Fruit fly (Drosophila melanogaster): ENCODE results near the gene Surf4.

Surf4 gene

dm6 chr3R:15330472-15330871 lies 15.5 kb downstream of the Surf4 start, which contains the start of gene mRpL9 (continued):
- TF ChIP-seq Dref (GFP tag; IDR thresholded peaks at IDR 0.05) (peak; percentile 29; the same call in 1 of the 2 replicates), CG9437 (GFP tag; optimal IDR thresholded peaks at IDR 0.05) (peak; percentile 90), CG11247 (GFP tag; IDR thresholded peaks at IDR 0.05) (no peak), CG14710 (tag; optimal IDR thresholded peaks at IDR 0.05) (peak; percentile 64), CG2199 (GFP tag; IDR thresholded peaks at IDR 0.05) (no peak), CG4424 (GFP tag; optimal IDR thresholded peaks at IDR 0.05) (no peak), slp2 (GFP tag; optimal IDR thresholded peaks at IDR 0.05) (no peak), CG31441 (GFP tag; IDR thresholded peaks at IDR 0.05) (peak; percentile 98), Fer3 (tag; optimal IDR thresholded peaks at IDR 0.05) (peak; percentile 35), CG5180 (GFP tag; optimal IDR thresholded peaks at IDR 0.05) (no peak), trem (tag; optimal IDR thresholded peaks at IDR 0.05) (peak; percentile 67), pros (GFP tag; optimal IDR thresholded peaks at IDR 0.05) (no peak), CG13424 (tag; optimal IDR thresholded peaks at IDR 0.05) (peak; percentile 22), nerfin-1 (tag; optimal IDR thresholded peaks at IDR 0.05) (peak; percentile 20), CG13296 (GFP tag; optimal IDR thresholded peaks at IDR 0.05) (no peak), sob (GFP tag; IDR thresholded peaks at IDR 0.05) (peak; percentile 43; the same call in 1 of the 2 replicates), CG8765 (GFP tag; IDR thresholded peaks at IDR 0.05) (no peak), az2 (GFP tag; optimal IDR thresholded peaks at IDR 0.05) (no peak), CG34376 (GFP tag; optimal IDR thresholded peaks at IDR 0.05) (no peak), CG2678 (tag; optimal IDR thresholded peaks at IDR 0.05) (no peak), ara (GFP tag; IDR thresholded peaks at IDR 0.05) (no peak), D19A (tag; optimal IDR thresholded peaks at IDR 0.05) (no peak), bab2 (GFP tag; optimal IDR thresholded peaks at IDR 0.05) (no peak), CG1832 (GFP tag; optimal IDR thresholded peaks at IDR 0.05) (no peak), lmd (GFP tag; IDR thresholded peaks at IDR 0.05) (peak; percentile 24; the same call in 1 of the 2 replicates), shn (GFP tag; optimal IDR thresholded peaks at IDR 0.05) (no peak), Dad (GFP tag; optimal IDR thresholded peaks at IDR 0.05) (no peak), Nf-YA (GFP tag; IDR thresholded peaks at IDR 0.05) (no peak), CG3838 (GFP tag; optimal IDR thresholded peaks at IDR 0.05) (no peak), CG5245 (GFP tag; optimal IDR thresholded peaks at IDR 0.05) (no peak), disco-r (GFP tag; optimal IDR thresholded peaks at IDR 0.05) (no peak), klu (GFP tag; IDR thresholded peaks at IDR 0.05) (no peak), CG6791 (GFP tag; IDR thresholded peaks at IDR 0.05; ENCODE audit: partially characterized antibody) (no peak), CG18011 (GFP tag; optimal IDR thresholded peaks at IDR 0.05) (peak; percentile 11), Sox102F (GFP tag; optimal IDR thresholded peaks at IDR 0.05) (no peak), bsh (GFP tag; optimal IDR thresholded peaks at IDR 0.05) (peak in 1 of 2 experiments; percentile 7), ham (GFP tag; IDR thresholded peaks at IDR 0.05) (no peak), nau (GFP tag; optimal IDR thresholded peaks at IDR 0.05) (no peak), eyg (GFP tag; optimal IDR thresholded peaks at IDR 0.05) (no peak), Bteb2 (GFP tag; optimal IDR thresholded peaks at IDR 0.05) (peak; percentile 12), CG11398 (GFP tag; optimal IDR thresholded peaks at IDR 0.05) (no peak), dmrt11E (tag; optimal IDR thresholded peaks at IDR 0.05) (no peak), trh (GFP tag; optimal IDR thresholded peaks at IDR 0.05) (no peak), wdn (GFP tag; IDR thresholded peaks at IDR 0.05) (no peak), CrebB (tag; optimal IDR thresholded peaks at IDR 0.05) (no peak), al (GFP tag; IDR thresholded peaks at IDR 0.05) (no peak), fu2 (GFP tag; optimal IDR thresholded peaks at IDR 0.05) (no peak), CG2129 (GFP tag; IDR thresholded peaks at IDR 0.05; ENCODE audit: partially characterized antibody) (no peak), fd102C (GFP tag; optimal IDR thresholded peaks at IDR 0.05) (no peak), CG33557 (GFP tag; optimal IDR thresholded peaks at IDR 0.05) (no peak), pb (GFP tag; optimal IDR thresholded peaks at IDR 0.05) (no peak), CG13624 (GFP tag; optimal IDR thresholded peaks at IDR 0.05) (peak; percentile 30)
